Worm (Caenorhabditis elegans) whole organism, midembryonic: ENCODE data around the gene ztf-17.

Experiments used
- T22C8.4 ChIP-seq: fragments of 200-800 bp; sonication (Bioruptor generic); IDR thresholded peaks from 2 replicates; pipeline ENCODE4 v1.3.6; 2022; ENCODE audit warnings: missing genetic modification characterization, missing compliant biosample characterization
- cog-1 ChIP-seq: sonication (generic microtip); optimal IDR thresholded peaks from 2 replicates; lab custom pipeline; 2016; ENCODE audit warnings: missing genetic modification characterization, missing compliant biosample characterization
- flt-1 ChIP-seq: fragments of 200-800 bp; sonication (Bioruptor generic); IDR thresholded peaks from 2 replicates; pipeline ENCODE4 v1.3.6; 2022; ENCODE audit warnings: missing genetic modification characterization, missing compliant biosample characterization
- klf-2 ChIP-seq: fragments of 200-800 bp; sonication (Bioruptor generic); conservative IDR thresholded peaks from 2 replicates; pipeline ENCODE4 v1.3.6; 2022; ENCODE audit warnings: missing genetic modification reagents, missing genetic modification characterization, missing compliant biosample characterization
- med-1 ChIP-seq: sonication (generic microtip); optimal IDR thresholded peaks from 2 replicates; lab custom pipeline; 2017; ENCODE audit warnings: missing genetic modification characterization, mild to moderate bottlenecking, missing compliant biosample characterization, antibody characterized with exemption, missing genetic modification reagents; ENCODE audit not compliant: insufficient read depth
- ref-1 ChIP-seq: fragments of 200-800 bp; sonication (Bioruptor generic); conservative IDR thresholded peaks from 2 replicates; pipeline ENCODE4 v1.3.6; 2022; ENCODE audit warnings: missing genetic modification reagents, missing genetic modification characterization, missing compliant biosample characterization
- tab-1 ChIP-seq: fragments of 200-800 bp; sonication (Bioruptor generic); IDR thresholded peaks from 2 replicates; pipeline ENCODE4 v1.3.6; 2022; ENCODE audit warnings: missing genetic modification characterization, missing compliant biosample characterization
- ztf-23 ChIP-seq: fragments of 200-800 bp; sonication (Bioruptor generic); IDR thresholded peaks from 2 replicates; pipeline ENCODE4 v1.3.6; 2022; ENCODE audit warnings: missing genetic modification reagents, missing genetic modification characterization, missing compliant biosample characterization
- ztf-29 ChIP-seq: fragments of 200-800 bp; sonication (Bioruptor generic); IDR thresholded peaks from 2 replicates; pipeline ENCODE4 v1.3.6; 2022; ENCODE audit warnings: missing genetic modification reagents, missing genetic modification characterization, missing compliant biosample characterization

ztf-17 gene

ce11 chrII:7892761-7893272, 22.9 kb upstream of the ztf-17 start, which contains the start of gene ptc-1:
Gene ptc-1, plus strand, starts transcription at chrII:7893222.
- TF ChIP-seq cog-1 (tag; lab: Kevin White, UChicago), result no peak
- TF ChIP-seq flt-1, result no peak
- TF ChIP-seq klf-2 (GFP tag; lab: Robert Waterston, UW), result no peak
- TF ChIP-seq ztf-23, result no peak
- no peak for TF ChIP-seq med-1
- no peak for TF ChIP-seq ztf-29 (GFP tag; lab: Robert Waterston, UW)
- no peak for TF ChIP-seq tab-1
- TF ChIP-seq T22C8.4 (GFP tag; lab: Robert Waterston, UW), result no peak
- no peak for TF ChIP-seq ref-1

ce11 chrII:7891869-7892615, 22.1 kb upstream of the ztf-17 start:
- TF ChIP-seq ztf-29 (GFP tag; lab: Robert Waterston, UW), result no peak
- no peak for TF ChIP-seq med-1
- TF ChIP-seq ref-1, result no peak
- TF ChIP-seq flt-1, result 0 out of 2 replicates have a peak, but pooled peaks have one; percentile 63
- 0 out of 2 replicates have a peak, but pooled peaks have one; percentile 54 for TF ChIP-seq ztf-23
- no peak for TF ChIP-seq T22C8.4 (GFP tag; lab: Robert Waterston, UW)

- TF ChIP-seq tab-1 (no peak), med-1 (no peak), T22C8.4 (GFP tag; lab: Robert Waterston, UW) (no peak), ztf-29 (GFP tag; lab: Robert Waterston, UW) (no peak), ztf-23 (no peak), cog-1 (tag; lab: Kevin White, UChicago) (no peak), flt-1 (no peak), ref-1 (no peak), klf-2 (GFP tag; lab: Robert Waterston, UW) (no peak)
These were observed 19.4 kb upstream of the ztf-17 start for ce11 chrII:7889321-7889720.

ce11 chrII:7888759-7889158, 18.8 kb upstream of the ztf-17 start:
- no peak for TF ChIP-seq ref-1
- TF ChIP-seq tab-1, result no peak
- TF ChIP-seq flt-1, result no peak
- no peak for TF ChIP-seq cog-1 (tag; lab: Kevin White, UChicago)
- no peak for TF ChIP-seq klf-2 (GFP tag; lab: Robert Waterston, UW)
- TF ChIP-seq T22C8.4 (GFP tag; lab: Robert Waterston, UW), result no peak

- TF ChIP-seq ztf-23 (no peak), T22C8.4 (GFP tag; lab: Robert Waterston, UW) (no peak), tab-1 (no peak), cog-1 (tag; lab: Kevin White, UChicago) (no peak), flt-1 (no peak), med-1 (no peak), ref-1 (no peak), klf-2 (GFP tag; lab: Robert Waterston, UW) (no peak), ztf-29 (GFP tag; lab: Robert Waterston, UW) (no peak)
These were observed 17.3 kb upstream of the ztf-17 start for ce11 chrII:7887295-7887694.

- TF ChIP-seq cog-1 (tag; lab: Kevin White, UChicago) (no peak), ztf-29 (GFP tag; lab: Robert Waterston, UW) (no peak), ref-1 (no peak), flt-1 (no peak), klf-2 (GFP tag; lab: Robert Waterston, UW) (no peak), tab-1 (no peak), med-1 (no peak), ztf-23 (no peak), T22C8.4 (GFP tag; lab: Robert Waterston, UW) (no peak)
These were observed 14.9 kb upstream of the ztf-17 start for ce11 chrII:7884898-7885297.

ce11 chrII:7883163-7883562, 13.2 kb upstream of the ztf-17 start:
- TF ChIP-seq klf-2 (GFP tag; lab: Robert Waterston, UW), result peak; percentile 52; the same call in 1 of the 2 replicates
- peak; percentile 66; the same call in 1 of the 2 replicates for TF ChIP-seq ztf-23

- TF ChIP-seq tab-1, result no peak
- no peak for TF ChIP-seq flt-1
- no peak for TF ChIP-seq ztf-23
- no peak for TF ChIP-seq med-1
- TF ChIP-seq cog-1 (tag; lab: Kevin White, UChicago), result no peak
- TF ChIP-seq ref-1, result no peak
- no peak for TF ChIP-seq klf-2 (GFP tag; lab: Robert Waterston, UW)
- no peak for TF ChIP-seq T22C8.4 (GFP tag; lab: Robert Waterston, UW)
These were observed 10.5 kb upstream of the ztf-17 start, which contains the start of gene perm-1 for ce11 chrII:7880373-7880862. Gene perm-1, plus strand, starts transcription at chrII:7880812.

- TF ChIP-seq ref-1 (no peak), T22C8.4 (GFP tag; lab: Robert Waterston, UW) (no peak), ztf-29 (GFP tag; lab: Robert Waterston, UW) (no peak), cog-1 (tag; lab: Kevin White, UChicago) (no peak), tab-1 (no peak)
These were observed 9.3 kb upstream of the ztf-17 start, which contains the start of the genes vha-4 and T01H3.5 for ce11 chrII:7879266-7879718. Gene vha-4, minus strand, starts transcription at chrII:7879316. Gene T01H3.5, plus strand, starts transcription at chrII:7879616.

ce11 chrII:7877744-7878468, 7.9 kb upstream of the ztf-17 start, which contains the start of gene T01H3.2:
Gene T01H3.2, minus strand, starts transcription at chrII:7877994.
- TF ChIP-seq tab-1 (no peak), med-1 (no peak), klf-2 (GFP tag; lab: Robert Waterston, UW) (no peak), flt-1 (no peak), T22C8.4 (GFP tag; lab: Robert Waterston, UW) (no peak), ztf-23 (no peak), ref-1 (no peak), cog-1 (tag; lab: Kevin White, UChicago) (no peak)
